Worm (Caenorhabditis elegans): ENCODE results near the gene dpy-7.

DNA sequence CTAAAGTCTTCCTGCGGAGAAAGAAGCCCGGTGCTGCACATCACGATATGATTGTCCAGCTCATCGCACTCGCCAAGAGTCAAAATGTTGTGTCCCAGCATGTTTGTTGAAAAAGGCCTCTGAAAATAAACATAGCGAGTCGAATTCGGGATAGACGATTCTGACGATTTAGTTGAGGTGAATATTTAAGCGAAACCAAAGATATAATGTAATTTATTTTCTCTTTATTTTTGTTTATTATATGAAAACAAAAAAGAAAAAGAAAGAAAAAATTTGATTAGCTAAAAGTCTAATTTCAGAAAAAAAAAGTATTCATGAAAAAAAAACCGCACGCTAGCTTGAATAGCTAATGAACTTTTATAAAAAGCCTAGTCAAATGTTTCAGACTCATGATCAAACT is 5.0 kb downstream of the dpy-7 start, which contains the start of gene ceh-14:
- TF ChIP-seq flt-1 (GFP tag; IDR thresholded peaks at IDR 0.05) (no peak), ref-1 (GFP tag; conservative IDR thresholded peaks at IDR 0.05) (no peak), tab-1 (GFP tag; IDR thresholded peaks at IDR 0.05) (no peak), med-1 (GFP tag; optimal IDR thresholded peaks at IDR 0.05; ENCODE audit: insufficient read depth) (no peak)
